Worm (Caenorhabditis elegans): ENCODE results near the gene C53A5.9.

ce11 chrV:14530813-14531212 lies 27.8 kb downstream of the C53A5.9 start, which contains the start of gene kcnl-4:
- TF ChIP-seq unc-55 (GFP tag; optimal IDR thresholded peaks at IDR 0.05) (no peak), ceh-31 (tag; optimal IDR thresholded peaks at IDR 0.05) (no peak), ceh-45 (GFP tag; IDR thresholded peaks at IDR 0.05) (no peak), ceh-18 (tag; optimal IDR thresholded peaks at IDR 0.05) (no peak)

Measured in whole organism, late embryonic.